Worm (Caenorhabditis elegans): Measurements from ENCODE around the gene dhps-1.

dhps-1 gene

ce11 chrII:12006575-12007098, 13.8 kb downstream of the dhps-1 start, which contains the start of gene mcm-2 (continued):
- TF ChIP-seq lin-11 (tag; optimal IDR thresholded peaks at IDR 0.05) (peak; percentile 51), nhr-25 (tag; optimal IDR thresholded peaks at IDR 0.05) (peak; percentile 57), snpc-4 (tag; optimal IDR thresholded peaks at IDR 0.05) (no peak), nhr-237 (tag; optimal IDR thresholded peaks at IDR 0.05) (no peak), peb-1 (tag; optimal IDR thresholded peaks at IDR 0.05) (no peak), lin-39 (tag; optimal IDR thresholded peaks at IDR 0.05) (no peak), mab-5 (tag; optimal IDR thresholded peaks at IDR 0.05) (no peak), unc-39 (tag; optimal IDR thresholded peaks at IDR 0.05) (no peak), lsy-2 (tag; optimal IDR thresholded peaks at IDR 0.05) (peak; percentile 41 to 80), ZK546.5 (tag; optimal IDR thresholded peaks at IDR 0.05) (no peak), ama-1 (optimal IDR thresholded peaks at IDR 0.05) (no peak), fos-1 (tag; optimal IDR thresholded peaks at IDR 0.05) (peak; percentile 56), zag-1 (tag; optimal IDR thresholded peaks at IDR 0.05) (peak; percentile 31), nhr-10 (tag; optimal IDR thresholded peaks at IDR 0.05) (no peak), sma-3 (GFP tag; optimal IDR thresholded peaks at IDR 0.05) (peak; percentile 24), unc-62 (GFP tag; optimal IDR thresholded peaks at IDR 0.05) (no peak), crh-2 (tag; optimal IDR thresholded peaks at IDR 0.05) (peak; percentile 69), mbf-1 (tag; optimal IDR thresholded peaks at IDR 0.05) (no peak), nhr-12 (tag; optimal IDR thresholded peaks at IDR 0.05) (no peak), nhr-6 (tag; optimal IDR thresholded peaks at IDR 0.05) (no peak), nhr-129 (tag; optimal IDR thresholded peaks at IDR 0.05) (peak; percentile 51)

ce11 chrII:12008772-12009171, 16.0 kb downstream of the dhps-1 start, which contains the start of gene glb-29:
TSS of gene glb-29 (plus strand) at chrII:12009072.
- TF ChIP-seq alr-1 (tag; optimal IDR thresholded peaks at IDR 0.05) = no peak
- no peak for TF ChIP-seq ZK546.5 (tag; optimal IDR thresholded peaks at IDR 0.05)
- no peak for TF ChIP-seq ceh-82 (tag; optimal IDR thresholded peaks at IDR 0.05)

ce11 chrII:12023315-12023878, 30.6 kb downstream of the dhps-1 start, which contains the start of gene Y17G7B.12:
TSS of gene Y17G7B.12 (plus strand) at chrII:12023861.
- no peak for TF ChIP-seq nhr-12 (tag; optimal IDR thresholded peaks at IDR 0.05)
- TF ChIP-seq unc-55 (GFP tag; optimal IDR thresholded peaks at IDR 0.05) = peak; percentile 16
- TF ChIP-seq lsy-2 (tag; optimal IDR thresholded peaks at IDR 0.05) = peak; percentile 38 to 80

ce11 chrII:12027697-12028245, 35.0 kb downstream of the dhps-1 start, which contains the start of gene Y17G7B.8:
TSS of gene Y17G7B.8 (minus strand) at chrII:12027747.
- peak; percentile 98 for TF ChIP-seq fos-1 (tag; optimal IDR thresholded peaks at IDR 0.05)
- TF ChIP-seq nhr-129 (tag; optimal IDR thresholded peaks at IDR 0.05) = no peak
- TF ChIP-seq crh-2 (tag; optimal IDR thresholded peaks at IDR 0.05) = peak; percentile 69
- TF ChIP-seq gmeb-1 (tag; optimal IDR thresholded peaks at IDR 0.05) = peak; percentile 22

ce11 chrII:12028707-12029106, 35.9 kb downstream of the dhps-1 start:
- no peak for TF ChIP-seq lin-13 (GFP tag; optimal IDR thresholded peaks at IDR 0.05)
- no peak for TF ChIP-seq gmeb-1 (tag; optimal IDR thresholded peaks at IDR 0.05)
- TF ChIP-seq unc-62 (GFP tag; optimal IDR thresholded peaks at IDR 0.05) = no peak
- no peak for TF ChIP-seq nhr-12 (tag; optimal IDR thresholded peaks at IDR 0.05)
- no peak for TF ChIP-seq lin-11 (tag; optimal IDR thresholded peaks at IDR 0.05)
- no peak for TF ChIP-seq ztf-1 (GFP tag; conservative IDR thresholded peaks at IDR 0.05)
- TF ChIP-seq crh-2 (tag; optimal IDR thresholded peaks at IDR 0.05) = no peak
- no peak for TF ChIP-seq egl-27 (tag; optimal IDR thresholded peaks at IDR 0.05)
- no peak for TF ChIP-seq nhr-129 (tag; optimal IDR thresholded peaks at IDR 0.05)
- TF ChIP-seq nhr-10 (tag; optimal IDR thresholded peaks at IDR 0.05) = no peak
- no peak for TF ChIP-seq Y55F3AM.14 (GFP tag; optimal IDR thresholded peaks at IDR 0.05)

- TF ChIP-seq nhr-6 (tag; optimal IDR thresholded peaks at IDR 0.05) (no peak), Y55F3AM.14 (GFP tag; optimal IDR thresholded peaks at IDR 0.05) (no peak), zag-1 (tag; optimal IDR thresholded peaks at IDR 0.05) (no peak), lin-13 (GFP tag; optimal IDR thresholded peaks at IDR 0.05) (no peak), snpc-4 (tag; optimal IDR thresholded peaks at IDR 0.05) (no peak), ama-1 (optimal IDR thresholded peaks at IDR 0.05) (no peak), ztf-4 (tag; optimal IDR thresholded peaks at IDR 0.05) (no peak), peb-1 (tag; optimal IDR thresholded peaks at IDR 0.05) (no peak), mab-5 (tag; optimal IDR thresholded peaks at IDR 0.05) (no peak), elt-3 (tag; optimal IDR thresholded peaks at IDR 0.05) (no peak), nhr-77 (tag; optimal IDR thresholded peaks at IDR 0.05) (no peak), mdl-1 (tag; optimal IDR thresholded peaks at IDR 0.05) (no peak), unc-62 (GFP tag; optimal IDR thresholded peaks at IDR 0.05) (no peak)
Observed at ce11 chrII:12036075-12036474, 43.3 kb downstream of the dhps-1 start.

All from whole organism, L2 larva.